Worm (Caenorhabditis elegans) whole organism, early embryonic: ENCODE measurements around the gene ZC262.4.

Experiments used
- ama-1 ChIP-seq: fragments of 150-350 bp; optimal IDR thresholded peaks from 2 replicates; lab custom pipeline; 2014
- hmbx-1 ChIP-seq: sonication (generic microtip); optimal IDR thresholded peaks from 2 replicates; lab custom pipeline; 2016; ENCODE audit warnings: mild to moderate bottlenecking, missing genetic modification characterization, missing compliant biosample characterization
- tbx-11 ChIP-seq: fragments of 200-800 bp; sonication (Bioruptor generic); IDR thresholded peaks from 2 replicates; pipeline ENCODE4 v1.3.6; 2022; ENCODE audit warnings: missing genetic modification characterization, missing compliant biosample characterization
- tbx-37 ChIP-seq: fragments of 200-800 bp; sonication (Bioruptor generic); conservative IDR thresholded peaks from 2 replicates; pipeline ENCODE4 v1.3.6; 2022; ENCODE audit warnings: missing genetic modification reagents, missing genetic modification characterization, missing compliant biosample characterization

DNA sequence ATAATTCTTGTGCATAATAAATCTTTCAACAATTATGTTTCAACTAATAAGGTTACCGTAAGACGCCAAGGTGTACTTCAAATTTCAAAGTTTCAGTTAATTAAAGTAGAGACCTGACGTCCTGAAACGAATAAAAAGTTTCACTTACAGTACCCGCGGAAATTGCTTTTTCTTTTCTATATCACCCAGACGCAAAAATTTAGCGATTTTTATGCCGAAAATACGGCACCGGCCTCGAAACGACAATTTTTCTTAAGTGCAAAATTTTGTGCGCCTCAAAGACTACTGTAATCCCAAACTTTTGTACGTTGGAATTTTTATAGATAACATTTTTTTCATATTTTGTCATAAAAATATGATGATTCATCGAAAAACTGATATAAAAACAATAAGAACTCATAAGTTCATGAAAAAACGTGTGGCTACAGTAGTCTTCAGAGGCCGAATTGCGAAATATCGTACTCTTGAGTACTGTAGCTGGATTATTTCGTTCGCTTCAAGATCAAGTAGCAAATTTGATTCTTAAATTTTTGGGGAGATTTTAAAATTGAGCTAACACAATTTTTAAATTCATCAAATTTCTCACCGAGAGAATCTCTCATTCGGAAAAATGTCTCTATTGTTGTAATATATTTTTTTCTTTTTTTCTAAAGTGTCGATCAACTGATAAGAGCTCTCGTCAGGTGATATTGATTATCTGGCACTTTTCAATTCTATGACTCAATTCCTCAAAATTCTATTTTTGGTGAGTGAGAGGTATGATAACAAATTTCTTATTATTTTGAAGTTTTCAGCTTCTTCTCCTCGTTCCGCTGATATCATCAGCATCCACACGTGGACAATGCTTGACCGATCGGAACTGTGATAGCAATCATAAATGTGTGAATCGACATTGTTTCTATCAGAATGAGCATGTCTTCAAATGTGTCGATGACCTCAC, 8.5 kb downstream of the ZC262.4 start, which contains the start of gene ZC262.13:
- TF ChIP-seq tbx-11 (GFP tag; lab: Robert Waterston, UW) (no peak), tbx-37 (GFP tag; lab: Robert Waterston, UW) (no peak), ama-1 (lab: Kevin White, UChicago) (no peak), hmbx-1 (tag; lab: Kevin White, UChicago) (no peak)
